Fruit fly (Drosophila melanogaster) whole organism, wandering third instar larva: ENCODE data around the gene pigeon.

Experiments
- HLH106 ChIP-seq: fragments of 200-800 bp; optimal IDR thresholded peaks from 3 replicates; lab custom pipeline; 2019; ENCODE audit warnings: missing biosample characterization, mild to moderate bottlenecking, missing genetic modification characterization, moderate library complexity
- Hr78 ChIP-seq: fragments of >200 bp; optimal IDR thresholded peaks from 2 replicates; lab custom pipeline; 2017; ENCODE audit warnings: missing biosample characterization, missing genetic modification characterization
- N ChIP-seq: fragments of >200 bp; optimal IDR thresholded peaks from 2 replicates; lab custom pipeline; 2018; ENCODE audit warnings: missing biosample characterization, missing external identifiers, missing genetic modification characterization
- Rel ChIP-seq, 2 experiments: fragments of 200-800 bp; sonication (Bioruptor generic) in 1 of 2; optimal IDR thresholded peaks; 2 replicates in 1 of 2; 3 replicates in 1 of 2; lab custom pipeline; 2016 to 2019; ENCODE audit warnings: mild to moderate bottlenecking in 2 of 2, missing biosample characterization in 2 of 2, missing genetic modification characterization in 2 of 2, moderate library complexity in 1 of 2
- br ChIP-seq: fragments of 200-800 bp; sonication (Bioruptor generic); optimal IDR thresholded peaks from 2 replicates; lab custom pipeline; 2016; ENCODE audit warnings: missing biosample characterization, missing genetic modification characterization
- h ChIP-seq: fragments of 200-800 bp; sonication (Bioruptor generic); optimal IDR thresholded peaks from 3 replicates; lab custom pipeline; 2016; ENCODE audit warnings: missing biosample characterization, mild to moderate bottlenecking, missing genetic modification characterization
- usp ChIP-seq: fragments of >200 bp; optimal IDR thresholded peaks from 2 replicates; lab custom pipeline; 2017; ENCODE audit warnings: missing biosample characterization, missing genetic modification characterization

- TF ChIP-seq h (GFP tag; lab: Kevin White, UChicago) (no peak), N (no peak), Rel (GFP tag; optimal IDR thresholded peaks at IDR 0.05; lab: Kevin White, UChicago) (no peak), Rel (tag; optimal IDR thresholded peaks at IDR 0.05; lab: Kevin White, UChicago) (no peak), usp (GFP tag; lab: Kevin White, UChicago) (no peak), Hr78 (GFP tag; lab: Kevin White, UChicago) (no peak), br (GFP tag; lab: Kevin White, UChicago) (no peak), HLH106 (tag; lab: Kevin White, UChicago) (no peak)
Observed at dm6 chr2L:19146645-19147044, 39.2 kb upstream of the pigeon start.
